Fruit fly (Drosophila melanogaster) whole organism, prepupa: ENCODE measurements around the gene CG42353.

Experiments
- Blimp-1 ChIP-seq: fragments of 200-800 bp; sonication (Bioruptor generic); optimal IDR thresholded peaks from 3 replicates; lab custom pipeline; 2017; ENCODE audit warnings: missing biosample characterization, missing genetic modification characterization, mild to moderate bottlenecking, moderate library complexity, missing genetic modification reagents
- CG11762 ChIP-seq: fragments of 200-800 bp; sonication (Bioruptor generic); optimal IDR thresholded peaks from 3 replicates; lab custom pipeline; 2016; ENCODE audit warnings: missing biosample characterization, missing genetic modification characterization; ENCODE audit not compliant: insufficient read depth
- CG3032 ChIP-seq: fragments of 200-800 bp; optimal IDR thresholded peaks from 2 replicates; lab custom pipeline; 2019; ENCODE audit warnings: missing biosample characterization, mild to moderate bottlenecking, missing genetic modification characterization, moderate library complexity
- CG32006 ChIP-seq: fragments of 200-800 bp; sonication (Bioruptor generic); optimal IDR thresholded peaks from 3 replicates; lab custom pipeline; 2017; ENCODE audit warnings: missing biosample characterization, mild to moderate bottlenecking, missing genetic modification characterization
- CG4318 ChIP-seq: fragments of 200-800 bp; sonication (Bioruptor generic); optimal IDR thresholded peaks from 3 replicates; lab custom pipeline; 2017; ENCODE audit warnings: missing biosample characterization, mild to moderate bottlenecking, missing genetic modification characterization
- CG6808 ChIP-seq: fragments of 200-800 bp; sonication (Bioruptor generic); optimal IDR thresholded peaks from 3 replicates; lab custom pipeline; 2017; ENCODE audit warnings: missing biosample characterization, missing genetic modification characterization, mild to moderate bottlenecking, moderate library complexity, missing genetic modification reagents
- CG6854 ChIP-seq: fragments of 200-800 bp; sonication (Bioruptor generic); optimal IDR thresholded peaks from 2 replicates; lab custom pipeline; 2017; ENCODE audit warnings: missing biosample characterization, mild to moderate bottlenecking, missing genetic modification characterization
- Eip93F ChIP-seq: fragments of 200-800 bp; sonication (Bioruptor generic); optimal IDR thresholded peaks from 2 replicates; lab custom pipeline; 2016; ENCODE audit warnings: missing biosample characterization, mild to moderate bottlenecking, missing genetic modification characterization
- Hr4 ChIP-seq: fragments of 200-800 bp; sonication (Bioruptor generic); optimal IDR thresholded peaks from 3 replicates; lab custom pipeline; 2016; ENCODE audit warnings: missing biosample characterization, missing genetic modification characterization
- Lpt ChIP-seq: fragments of 200-800 bp; sonication (Bioruptor generic); optimal IDR thresholded peaks from 3 replicates; lab custom pipeline; 2016; ENCODE audit warnings: missing biosample characterization, missing genetic modification characterization
- Sox102F ChIP-seq: fragments of 200-800 bp; sonication (Bioruptor generic); optimal IDR thresholded peaks from 2 replicates; lab custom pipeline; 2016; ENCODE audit warnings: missing biosample characterization, mild to moderate bottlenecking, missing genetic modification characterization
- cyc ChIP-seq: fragments of 200-800 bp; sonication (Bioruptor generic); optimal IDR thresholded peaks from 3 replicates; lab custom pipeline; 2016; ENCODE audit warnings: missing biosample characterization, missing genetic modification characterization
- fkh ChIP-seq: fragments of 200-800 bp; sonication (Bioruptor generic); optimal IDR thresholded peaks from 3 replicates; lab custom pipeline; 2017; ENCODE audit warnings: missing biosample characterization, mild to moderate bottlenecking, missing genetic modification characterization, moderate library complexity
- svp ChIP-seq: fragments of 200-800 bp; sonication (Bioruptor generic); peaks from one replicate; lab custom pipeline; 2016; ENCODE audit warnings: missing biosample characterization, missing genetic modification characterization

dm6 chrX:16091431-16091990 lies 13.2 kb downstream of the CG42353 start, which contains the start of gene Tob:
- peak; percentile 37 for TF ChIP-seq Hr4 (GFP tag; lab: Kevin White, UChicago)
- TF ChIP-seq fkh (GFP tag; lab: Kevin White, UChicago) = peak; percentile 60
- peak; percentile 34 for TF ChIP-seq Sox102F (GFP tag; lab: Kevin White, UChicago)
- TF ChIP-seq CG6854 = peak; percentile 29
- no peak for TF ChIP-seq CG11762
- TF ChIP-seq Eip93F (GFP tag; lab: Kevin White, UChicago) = peak; percentile 24
- peak; percentile 25 for TF ChIP-seq Lpt (GFP tag; lab: Kevin White, UChicago)
- peak; percentile 10 for TF ChIP-seq CG3032 (tag; lab: Kevin White, UChicago)
- no peak for TF ChIP-seq CG4318 (GFP tag; lab: Kevin White, UChicago)
- TF ChIP-seq CG32006 (GFP tag; lab: Kevin White, UChicago) = no peak
- TF ChIP-seq cyc (GFP tag; lab: Kevin White, UChicago) = no peak
- peak; percentile 32 for TF ChIP-seq CG6808 (GFP tag; lab: Kevin White, UChicago)
- no peak for TF ChIP-seq Blimp-1 (GFP tag; lab: Kevin White, UChicago)
- TF ChIP-seq svp (GFP tag; lab: Kevin White, UChicago) = peak; percentile 79
